Fruit fly (Drosophila melanogaster) whole organism, embryonic: ENCODE measurements around the gene tmod.

ENCODE experiments used
- CG1024 ChIP-seq: fragments of 200-800 bp; sonication (Bioruptor generic); IDR thresholded peaks from 2 replicates; pipeline ENCODE4 v1.3.6; 2022; ENCODE audit warnings: missing biosample characterization, missing genetic modification characterization
- CG10543 ChIP-seq: fragments of 200-800 bp; sonication (Bioruptor generic); optimal IDR thresholded peaks from 3 replicates; lab custom pipeline; 2017; ENCODE audit warnings: missing biosample characterization, mild to moderate bottlenecking, missing genetic modification characterization, moderate library complexity
- CG10565 ChIP-seq: fragments of 200-800 bp; sonication (Bioruptor generic); optimal IDR thresholded peaks from 3 replicates; lab custom pipeline; 2016; ENCODE audit warnings: missing biosample characterization, mild to moderate bottlenecking, missing genetic modification characterization
- CG13287 ChIP-seq: fragments of 200-800 bp; sonication (Bioruptor generic); IDR thresholded peaks from 2 replicates; pipeline ENCODE4 v1.3.6; 2022; ENCODE audit warnings: missing biosample characterization, missing genetic modification characterization; ENCODE audit not compliant: partially characterized antibody
- CG13296 ChIP-seq: fragments of 200-800 bp; sonication (Bioruptor generic); optimal IDR thresholded peaks from 3 replicates; lab custom pipeline; 2018; ENCODE audit warnings: missing biosample characterization, mild to moderate bottlenecking, missing genetic modification characterization
- CG14441 ChIP-seq: fragments of 200-800 bp; sonication (Bioruptor generic); IDR thresholded peaks from 2 replicates; pipeline ENCODE4 v1.3.6; 2022; ENCODE audit warnings: missing biosample characterization, missing genetic modification characterization
- CG14710 ChIP-seq: fragments of 200-800 bp; sonication (Bioruptor generic); optimal IDR thresholded peaks from 3 replicates; lab custom pipeline; 2019; ENCODE audit warnings: missing biosample characterization, mild to moderate bottlenecking, missing genetic modification characterization, moderate library complexity
- CG17361 ChIP-seq: fragments of 200-800 bp; sonication (Bioruptor generic); IDR thresholded peaks from 3 replicates; pipeline ENCODE4 v1.3.6; 2022; ENCODE audit warnings: missing biosample characterization, missing genetic modification characterization
- CG18476 ChIP-seq: fragments of 200-800 bp; sonication (Bioruptor generic); optimal IDR thresholded peaks from 2 replicates; lab custom pipeline; 2016; ENCODE audit warnings: missing biosample characterization, mild to moderate bottlenecking, missing genetic modification characterization
- CG2116 ChIP-seq: fragments of 200-800 bp; sonication (Bioruptor generic); optimal IDR thresholded peaks from 3 replicates; lab custom pipeline; 2018; ENCODE audit warnings: missing biosample characterization, mild to moderate bottlenecking, missing genetic modification characterization
- CG2678 ChIP-seq: fragments of 200-800 bp; sonication (Bioruptor generic); optimal IDR thresholded peaks from 3 replicates; lab custom pipeline; 2019; ENCODE audit warnings: missing biosample characterization, mild to moderate bottlenecking, missing genetic modification characterization, moderate library complexity
- CG30403 ChIP-seq: fragments of 200-800 bp; sonication (Bioruptor generic); optimal IDR thresholded peaks from 3 replicates; lab custom pipeline; 2016; ENCODE audit warnings: missing biosample characterization, missing genetic modification characterization
- CG34422 ChIP-seq: fragments of 200-800 bp; sonication (Bioruptor generic); IDR thresholded peaks from 3 replicates; pipeline ENCODE4 v1.3.6; 2022; ENCODE audit warnings: missing biosample characterization, missing genetic modification characterization
- CG3995 ChIP-seq: fragments of 200-800 bp; sonication (Bioruptor generic); optimal IDR thresholded peaks from 3 replicates; lab custom pipeline; 2016; ENCODE audit warnings: missing biosample characterization, missing genetic modification characterization
- CG43689 ChIP-seq: fragments of 200-800 bp; sonication (Bioruptor generic); IDR thresholded peaks from 2 replicates; pipeline ENCODE4 v1.3.6; 2022; ENCODE audit warnings: missing biosample characterization, missing genetic modification characterization
- CG6765 ChIP-seq: fragments of 200-800 bp; sonication (Bioruptor generic); optimal IDR thresholded peaks from 3 replicates; lab custom pipeline; 2017; ENCODE audit warnings: missing biosample characterization, mild to moderate bottlenecking, missing genetic modification characterization
- CG7987 ChIP-seq: fragments of 200-800 bp; sonication (Bioruptor generic); optimal IDR thresholded peaks from 2 replicates; lab custom pipeline; 2018; ENCODE audit warnings: missing biosample characterization, mild to moderate bottlenecking, missing genetic modification characterization, moderate library complexity
- CG8478 ChIP-seq: fragments of >200 bp; optimal IDR thresholded peaks from 2 replicates; lab custom pipeline; 2018
- CG9437 ChIP-seq: fragments of 200-800 bp; sonication (Bioruptor generic); optimal IDR thresholded peaks from 2 replicates; lab custom pipeline; 2018; ENCODE audit warnings: missing biosample characterization, mild to moderate bottlenecking, missing genetic modification characterization
- Dip2 ChIP-seq: fragments of 200-800 bp; sonication (Bioruptor generic); IDR thresholded peaks from 2 replicates; pipeline ENCODE4 v1.3.6; 2022; ENCODE audit warnings: missing biosample characterization, missing genetic modification characterization
- Ets65A ChIP-seq: fragments of 200-800 bp; sonication (Bioruptor generic); peaks from one replicate; lab custom pipeline; 2016; ENCODE audit warnings: missing biosample characterization, missing genetic modification characterization
- Mes4 ChIP-seq: fragments of 200-800 bp; sonication (Bioruptor generic); optimal IDR thresholded peaks from 2 replicates; lab custom pipeline; 2016; ENCODE audit warnings: missing biosample characterization, missing genetic modification characterization
- Nf-YA ChIP-seq: fragments of 200-800 bp; sonication (Bioruptor generic); IDR thresholded peaks from 2 replicates; pipeline ENCODE4 v1.3.6; 2022; ENCODE audit warnings: missing biosample characterization, missing genetic modification characterization
- Nf-YB ChIP-seq: fragments of 200-800 bp; sonication (Bioruptor generic); optimal IDR thresholded peaks from 3 replicates; lab custom pipeline; 2019; ENCODE audit warnings: missing biosample characterization, mild to moderate bottlenecking, missing genetic modification characterization, moderate library complexity
- Nf-YC ChIP-seq: fragments of 200-800 bp; optimal IDR thresholded peaks from 3 replicates; lab custom pipeline; 2019; ENCODE audit warnings: missing biosample characterization, mild to moderate bottlenecking, missing genetic modification characterization, moderate library complexity
- Oaz ChIP-seq: fragments of 200-800 bp; sonication (Bioruptor generic); IDR thresholded peaks from 2 replicates; pipeline ENCODE4 v1.3.6; 2022; ENCODE audit warnings: missing biosample characterization, missing genetic modification characterization
- Ravus ChIP-seq: fragments of 200-800 bp; sonication (Bioruptor generic); IDR thresholded peaks from 2 replicates; pipeline ENCODE4 v1.3.6; 2022; ENCODE audit warnings: missing biosample characterization, missing genetic modification characterization
- Xbp1 ChIP-seq: fragments of 200-800 bp; sonication (Bioruptor generic); optimal IDR thresholded peaks from 3 replicates; lab custom pipeline; 2016; ENCODE audit warnings: missing biosample characterization, mild to moderate bottlenecking, missing genetic modification characterization
- ase ChIP-seq: fragments of 200-800 bp; sonication (Bioruptor generic); IDR thresholded peaks from 3 replicates; pipeline ENCODE4 v1.3.6; 2022; ENCODE audit warnings: missing biosample characterization, missing genetic modification characterization
- cad ChIP-seq: fragments of >200 bp; optimal IDR thresholded peaks from 2 replicates; lab custom pipeline; 2017; ENCODE audit warnings: missing biosample characterization, missing genetic modification characterization
- cg ChIP-seq: fragments of 200-800 bp; sonication (Bioruptor generic); optimal IDR thresholded peaks from 3 replicates; lab custom pipeline; 2019; ENCODE audit warnings: missing biosample characterization, mild to moderate bottlenecking, missing genetic modification characterization, moderate library complexity
- da ChIP-seq: fragments of 200-800 bp; sonication (Bioruptor generic); optimal IDR thresholded peaks from 2 replicates; lab custom pipeline; 2016; ENCODE audit warnings: missing biosample characterization, missing genetic modification characterization
- dm ChIP-seq: fragments of 200-800 bp; sonication (Bioruptor generic); optimal IDR thresholded peaks from 3 replicates; lab custom pipeline; 2016; ENCODE audit warnings: missing biosample characterization, missing genetic modification characterization
- dysf ChIP-seq: fragments of 200-800 bp; sonication (Bioruptor generic); IDR thresholded peaks from 3 replicates; pipeline ENCODE4 v1.3.6; 2022; ENCODE audit warnings: missing biosample characterization, missing genetic modification characterization
- hth ChIP-seq: fragments of >200 bp; optimal IDR thresholded peaks from 2 replicates; lab custom pipeline; 2017; ENCODE audit warnings: inconsistent platforms
- insv ChIP-seq, 2 experiments: fragments of 200-800 bp; sonication (Bioruptor generic); optimal IDR thresholded peaks; 3 replicates each; lab custom pipeline; 2016 to 2018; ENCODE audit warnings: missing biosample characterization in 2 of 2, missing genetic modification characterization in 2 of 2
- mld ChIP-seq: fragments of 200-800 bp; sonication (Bioruptor generic); IDR thresholded peaks from 3 replicates; pipeline ENCODE4 v1.3.6; 2022; ENCODE audit warnings: missing biosample characterization, missing genetic modification characterization; ENCODE audit not compliant: partially characterized antibody
- pros ChIP-seq: fragments of 200-800 bp; sonication (Bioruptor generic); optimal IDR thresholded peaks from 3 replicates; lab custom pipeline; 2019; ENCODE audit warnings: missing biosample characterization, mild to moderate bottlenecking, missing genetic modification characterization, moderate library complexity
- sens ChIP-seq: fragments of 200-800 bp; sonication (Bioruptor generic); peaks from one replicate; lab custom pipeline; 2016; ENCODE audit warnings: missing biosample characterization, missing genetic modification characterization
- sr ChIP-seq: fragments of 200-800 bp; sonication (Bioruptor generic); IDR thresholded peaks from 3 replicates; pipeline ENCODE4 v1.3.6; 2022; ENCODE audit warnings: missing biosample characterization, missing genetic modification characterization
- tna ChIP-seq: fragments of 200-800 bp; sonication (Bioruptor generic); IDR thresholded peaks from 2 replicates; pipeline ENCODE4 v1.3.6; 2022; ENCODE audit warnings: missing biosample characterization, missing genetic modification characterization; ENCODE audit not compliant: partially characterized antibody
- wor ChIP-seq: fragments of 200-800 bp; sonication (Bioruptor generic); IDR thresholded peaks from 2 replicates; pipeline ENCODE4 v1.3.6; 2022; ENCODE audit warnings: missing biosample characterization, missing genetic modification characterization
- z ChIP-seq: fragments of 200-800 bp; sonication (Bioruptor generic); IDR thresholded peaks from 3 replicates; pipeline ENCODE4 v1.3.6; 2022; ENCODE audit warnings: missing biosample characterization, missing genetic modification characterization
- zen2 ChIP-seq: fragments of 200-800 bp; sonication (Bioruptor generic); IDR thresholded peaks from 3 replicates; pipeline ENCODE4 v1.3.6; 2022; ENCODE audit warnings: missing biosample characterization, missing genetic modification characterization; ENCODE audit not compliant: partially characterized antibody

Gene tmod

DNA sequence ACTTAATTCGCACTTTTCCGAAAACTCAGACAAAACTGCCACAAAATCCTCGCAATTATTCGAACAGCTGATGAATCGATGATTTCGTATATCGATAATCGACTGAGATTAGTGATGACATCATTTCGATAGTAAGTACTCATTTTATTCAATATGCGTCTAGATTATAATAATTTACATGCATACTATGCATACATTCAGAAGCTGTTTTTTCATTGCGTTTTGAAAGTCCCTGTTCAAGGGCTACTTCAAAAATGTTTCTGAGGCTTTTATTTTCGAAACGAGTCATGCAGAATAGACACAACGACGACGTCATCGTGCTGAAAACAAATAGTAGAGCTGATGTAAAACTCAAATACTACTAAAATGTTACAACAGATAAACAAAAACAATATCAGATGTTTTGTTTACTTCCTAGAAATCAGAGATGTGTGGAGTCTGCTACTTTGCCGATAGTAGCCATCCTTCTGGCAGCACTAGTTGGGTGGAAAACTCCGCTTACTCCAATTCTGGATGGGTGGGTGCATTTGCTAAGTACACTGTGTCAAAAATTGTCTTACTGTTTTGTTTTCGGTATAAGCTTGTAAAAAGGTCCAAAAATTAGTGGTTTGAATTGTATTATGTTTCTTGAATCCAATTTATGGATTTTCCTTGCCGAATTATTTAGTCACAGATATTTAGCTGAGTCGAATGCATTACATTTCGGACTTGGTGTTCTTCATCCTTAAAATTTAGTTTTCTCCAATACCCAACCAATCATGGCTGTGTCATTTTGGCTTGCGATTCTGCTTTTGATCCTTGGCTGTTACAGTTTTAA lies 69.2 kb downstream of the tmod start, which contains the start of the genes CG2246 and CG31021 (continued):
- TF ChIP-seq Oaz (GFP tag; lab: Robert Waterston, UW) (no peak), CG18476 (peak; percentile 2), CG10543 (GFP tag; lab: Kevin White, UChicago) (peak; percentile 35), CG17361 (GFP tag; lab: Robert Waterston, UW) (peak; percentile 74), cad (no peak)

- TF ChIP-seq CG30403 (GFP tag; lab: Kevin White, UChicago), result no peak
- no peak for TF ChIP-seq wor (GFP tag; lab: Robert Waterston, UW)
- no peak for TF ChIP-seq Nf-YB (GFP tag; lab: Kevin White, UChicago)
- TF ChIP-seq CG6765, result no peak
- TF ChIP-seq Ets65A, result peak; percentile 19
- no peak for TF ChIP-seq CG14441 (GFP tag; lab: Robert Waterston, UW)
- peak; percentile 26 for TF ChIP-seq sens (GFP tag; lab: Kevin White, UChicago)
Measured at dm6 chr3R:30603881-30604280, 71.5 kb downstream of the tmod start, which contains the start of gene PH4alphaNE3. Gene PH4alphaNE3, plus strand, starts transcription at chr3R:30604181.

DNA sequence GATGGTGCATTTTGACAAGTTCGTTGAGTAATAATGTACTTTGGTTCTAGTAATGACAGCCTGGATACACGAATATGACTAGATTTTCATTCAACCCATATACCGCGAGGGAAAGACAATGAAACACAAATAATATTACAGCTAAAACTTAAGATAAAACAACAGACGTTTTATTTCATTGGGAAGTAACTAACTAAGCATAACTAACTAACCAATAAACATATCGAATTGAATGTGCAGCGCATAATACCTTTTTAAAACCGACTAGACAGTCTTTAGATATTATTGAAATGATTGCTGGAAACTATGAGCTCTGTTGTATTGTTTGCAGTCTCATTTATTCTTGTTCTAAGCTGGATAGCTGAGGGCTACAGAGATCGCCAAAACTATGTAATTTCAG lies 73.5 kb downstream of the tmod start, which contains the start of gene CG31016:
TSS of gene CG31016 (plus strand) at position 301 of the 400 bp plus-strand sequence.
- TF ChIP-seq z, result no peak
- TF ChIP-seq, all 482 proteins: peak for 0

dm6 chr3R:30616098-30616857 lies 83.9 kb downstream of the tmod start:
- TF ChIP-seq tna (no peak), CG1024 (GFP tag; lab: Robert Waterston, UW) (no peak), Mes4 (GFP tag; lab: Kevin White, UChicago) (no peak), CG14710 (tag; lab: Kevin White, UChicago) (no peak), dm (GFP tag; lab: Kevin White, UChicago) (no peak), CG43689 (GFP tag; lab: Robert Waterston, UW) (no peak), CG8478 (lab: Kevin White, UChicago) (no peak), CG9437 (GFP tag; lab: Kevin White, UChicago) (peak; percentile 27), CG10565 (GFP tag; lab: Kevin White, UChicago) (no peak), CG7987 (GFP tag; lab: Kevin White, UChicago) (no peak), CG3995 (GFP tag; lab: Kevin White, UChicago) (no peak), Dip2 (GFP tag; lab: Robert Waterston, UW) (no peak), hth (lab: Kevin White, UChicago) (no peak), CG13287 (GFP tag; lab: Robert Waterston, UW) (no peak), Nf-YA (GFP tag; lab: Robert Waterston, UW) (0 out of 2 replicates have a peak, but pooled peaks have one; percentile 17), insv (GFP tag; optimal IDR thresholded peaks at IDR 0.05; lab: Kevin White, UChicago) (no peak), CG2116 (no peak), da (GFP tag; lab: Kevin White, UChicago) (no peak), mld (GFP tag; lab: Robert Waterston, UW) (no peak), pros (no peak), dysf (GFP tag; lab: Robert Waterston, UW) (no peak), CG13296 (GFP tag; lab: Kevin White, UChicago) (no peak), Nf-YC (peak; percentile 97), cg (peak; percentile 72), Ravus (GFP tag; lab: Robert Waterston, UW) (no peak), CG34422 (no peak), CG2678 (tag; lab: Kevin White, UChicago) (no peak), Xbp1 (no peak), Nf-YB (GFP tag; lab: Kevin White, UChicago) (peak; percentile 95), ase (no peak), zen2 (GFP tag; lab: Robert Waterston, UW) (no peak), sr (GFP tag; lab: Robert Waterston, UW) (peak; percentile 78; the same call in 2 of the 3 replicates)
